Worm (Caenorhabditis elegans) whole organism, L1 larva: Measurements from ENCODE around the gene nhr-112.

Experiments
- Y116A8C.19 ChIP-seq: sonication (generic microtip); optimal IDR thresholded peaks from 2 replicates; lab custom pipeline; 2016; ENCODE audit warnings: missing compliant biosample characterization, missing genetic modification characterization, borderline replicate concordance
- aha-1 ChIP-seq: fragments of 150-350 bp; optimal IDR thresholded peaks from 2 replicates; lab custom pipeline; 2014; ENCODE audit warnings: missing biosample characterization, missing genetic modification characterization
- alr-1 ChIP-seq: fragments of 200-800 bp; sonication (Bioruptor generic); optimal IDR thresholded peaks from 2 replicates; lab custom pipeline; 2018; ENCODE audit warnings: borderline replicate concordance, mild to moderate bottlenecking, missing genetic modification characterization, missing compliant biosample characterization
- aly-2 ChIP-seq: fragments of 150-350 bp; optimal IDR thresholded peaks from 2 replicates; lab custom pipeline; 2014; ENCODE audit warnings: missing biosample characterization, missing genetic modification characterization
- ceh-63 ChIP-seq: fragments of 200-800 bp; sonication (Bioruptor generic); optimal IDR thresholded peaks from 2 replicates; lab custom pipeline; 2018; ENCODE audit warnings: mild to moderate bottlenecking, missing genetic modification characterization, missing compliant biosample characterization
- ceh-8 ChIP-seq: fragments of 200-800 bp; sonication (Bioruptor generic); optimal IDR thresholded peaks from 2 replicates; lab custom pipeline; 2018; ENCODE audit warnings: mild to moderate bottlenecking, missing genetic modification characterization, moderate library complexity, missing compliant biosample characterization
- ceh-82 ChIP-seq, 3 experiments: fragments of 150-350 bp in 1 of 3; sonication (generic microtip) in 2 of 3; optimal IDR thresholded peaks; 2 replicates each; lab custom pipeline; 2014 to 2017; ENCODE audit warnings: missing biosample characterization in 3 of 3, missing genetic modification characterization in 3 of 3
- ceh-88 ChIP-seq: fragments of 200-800 bp; sonication (Bioruptor generic); IDR thresholded peaks from 2 replicates; pipeline ENCODE4 v1.3.6; 2022; ENCODE audit warnings: missing genetic modification characterization, missing compliant biosample characterization
- ceh-90 ChIP-seq: sonication (generic microtip); optimal IDR thresholded peaks from 2 replicates; lab custom pipeline; 2016; ENCODE audit warnings: missing genetic modification characterization, missing compliant biosample characterization
- dsc-1 ChIP-seq: sonication (generic microtip); optimal IDR thresholded peaks from 2 replicates; lab custom pipeline; 2016; ENCODE audit warnings: mild to moderate bottlenecking, missing genetic modification characterization, missing compliant biosample characterization
- efl-1 ChIP-seq, 4 experiments: fragments of 150-350 bp; optimal IDR thresholded peaks in 3 of 4; peaks in 1 of 4; 1 replicate in 1 of 4; 2 replicates in 3 of 4; lab custom pipeline; 2014; ENCODE audit warnings: missing biosample characterization in 2 of 4, missing genetic modification characterization in 2 of 4, missing genetic modification reagents in 2 of 4
- efl-3 ChIP-seq: fragments of 200-800 bp; sonication (Bioruptor generic); optimal IDR thresholded peaks from 2 replicates; lab custom pipeline; 2018; ENCODE audit warnings: mild to moderate bottlenecking, missing genetic modification characterization, missing compliant biosample characterization
- egl-13 ChIP-seq: sonication (generic microtip); optimal IDR thresholded peaks from 2 replicates; lab custom pipeline; 2016; ENCODE audit warnings: missing genotype, missing genetic modification reagents, missing genetic modification characterization, missing compliant biosample characterization
- elt-3 ChIP-seq, 6 experiments: fragments of 150-350 bp in 1 of 6; sonication (generic microtip); optimal IDR thresholded peaks; 2 replicates each; lab custom pipeline; 2017 to 2018; ENCODE audit warnings: missing biosample characterization in 6 of 6, missing genetic modification characterization in 6 of 6, inconsistent platforms in 1 of 6
- ets-5 ChIP-seq: fragments of 200-800 bp; sonication (Bioruptor generic); IDR thresholded peaks from 2 replicates; pipeline ENCODE4 v1.3.6; 2022; ENCODE audit warnings: missing genetic modification characterization, missing compliant biosample characterization
- fkh-10 ChIP-seq: sonication (generic microtip); optimal IDR thresholded peaks from 2 replicates; lab custom pipeline; 2017; ENCODE audit warnings: missing biosample characterization, missing genetic modification reagents, missing genetic modification characterization
- fkh-8 ChIP-seq: sonication (generic microtip); optimal IDR thresholded peaks from 2 replicates; lab custom pipeline; 2016; ENCODE audit warnings: mild to moderate bottlenecking, missing genetic modification characterization, missing compliant biosample characterization
- grh-1 ChIP-seq: fragments of 200-800 bp; sonication (Bioruptor generic); IDR thresholded peaks from 2 replicates; pipeline ENCODE4 v1.3.6; 2022; ENCODE audit warnings: missing genetic modification reagents, missing genetic modification characterization, missing compliant biosample characterization
- hlh-17 ChIP-seq: fragments of 200-800 bp; sonication (Bioruptor generic); optimal IDR thresholded peaks from 2 replicates; lab custom pipeline; 2018; ENCODE audit warnings: missing genetic modification characterization, mild to moderate bottlenecking, missing compliant biosample characterization, moderate library complexity, borderline replicate concordance
- hlh-4 ChIP-seq: sonication (generic microtip); optimal IDR thresholded peaks from 2 replicates; lab custom pipeline; 2016; ENCODE audit warnings: mild to moderate bottlenecking, missing genetic modification characterization, missing compliant biosample characterization
- hpl-2 ChIP-seq: fragments of 150-350 bp; optimal IDR thresholded peaks from 2 replicates; lab custom pipeline; 2014; ENCODE audit warnings: missing biosample characterization, missing genetic modification reagents, missing genetic modification characterization
- isw-1 ChIP-seq: fragments of 200-800 bp; sonication (Bioruptor generic); IDR thresholded peaks from 2 replicates; pipeline ENCODE4 v1.3.6; 2022; ENCODE audit warnings: missing genetic modification characterization, missing compliant biosample characterization
- jun-1 ChIP-seq: fragments of 150-350 bp; optimal IDR thresholded peaks from 2 replicates; lab custom pipeline; 2014; ENCODE audit warnings: missing biosample characterization, missing genetic modification reagents, missing genetic modification characterization
- lin-13 ChIP-seq: fragments of 150-350 bp; optimal IDR thresholded peaks from 2 replicates; lab custom pipeline; 2014; ENCODE audit warnings: missing biosample characterization, missing genetic modification reagents, missing genetic modification characterization
- lin-35 ChIP-seq, 2 experiments: fragments of 150-350 bp; optimal IDR thresholded peaks; 2 replicates each; lab custom pipeline; 2014; ENCODE audit warnings: missing biosample characterization in 2 of 2, missing genetic modification characterization in 2 of 2, missing genetic modification reagents in 2 of 2
- lir-3 ChIP-seq: sonication (generic microtip); optimal IDR thresholded peaks from 2 replicates; lab custom pipeline; 2016; ENCODE audit warnings: mild to moderate bottlenecking, missing genetic modification characterization, moderate library complexity, missing compliant biosample characterization; ENCODE audit not compliant: poor library complexity
- nhr-11 ChIP-seq: fragments of 150-350 bp; optimal IDR thresholded peaks from 2 replicates; lab custom pipeline; 2014; ENCODE audit warnings: missing biosample characterization, missing genetic modification characterization
- nhr-20 ChIP-seq: sonication (generic microtip); optimal IDR thresholded peaks from 2 replicates; lab custom pipeline; 2016; ENCODE audit warnings: mild to moderate bottlenecking, missing genetic modification characterization, missing compliant biosample characterization
- nhr-28 ChIP-seq: fragments of 150-350 bp; optimal IDR thresholded peaks from 2 replicates; lab custom pipeline; 2014; ENCODE audit warnings: missing biosample characterization, missing genetic modification characterization
- nhr-90 ChIP-seq: sonication (generic microtip); optimal IDR thresholded peaks from 2 replicates; lab custom pipeline; 2016; ENCODE audit warnings: mild to moderate bottlenecking, missing genetic modification characterization, missing compliant biosample characterization; ENCODE audit not compliant: poor library complexity
- snu-23 ChIP-seq: sonication (generic microtip); optimal IDR thresholded peaks from 2 replicates; lab custom pipeline; 2016; ENCODE audit warnings: missing genetic modification characterization, missing compliant biosample characterization
- sptf-1 ChIP-seq: fragments of 150-350 bp; optimal IDR thresholded peaks from 2 replicates; lab custom pipeline; 2014; ENCODE audit warnings: missing biosample characterization, missing genetic modification characterization
- sup-37 ChIP-seq: fragments of 200-800 bp; sonication (Bioruptor generic); optimal IDR thresholded peaks from 2 replicates; lab custom pipeline; 2018; ENCODE audit warnings: mild to moderate bottlenecking, missing genetic modification characterization, missing compliant biosample characterization
- tlp-1 ChIP-seq: fragments of 150-350 bp; optimal IDR thresholded peaks from 2 replicates; lab custom pipeline; 2014; ENCODE audit warnings: missing biosample characterization, missing genetic modification characterization
- unc-62 ChIP-seq: fragments of 150-350 bp; optimal IDR thresholded peaks from 2 replicates; lab custom pipeline; 2014; ENCODE audit warnings: missing biosample characterization, missing genetic modification reagents, missing genetic modification characterization
- vab-15 ChIP-seq: sonication (generic microtip); optimal IDR thresholded peaks from 2 replicates; lab custom pipeline; 2017; ENCODE audit warnings: missing genotype, mild to moderate bottlenecking, missing genetic modification characterization, missing compliant biosample characterization
- zag-1 ChIP-seq: fragments of 150-350 bp; optimal IDR thresholded peaks from 2 replicates; lab custom pipeline; 2014; ENCODE audit warnings: missing biosample characterization, missing genetic modification characterization
- zip-4 ChIP-seq: fragments of 200-800 bp; sonication (Bioruptor generic); optimal IDR thresholded peaks from 2 replicates; lab custom pipeline; 2018; ENCODE audit warnings: mild to moderate bottlenecking, missing genetic modification characterization, moderate library complexity, missing compliant biosample characterization

Gene nhr-112

DNA sequence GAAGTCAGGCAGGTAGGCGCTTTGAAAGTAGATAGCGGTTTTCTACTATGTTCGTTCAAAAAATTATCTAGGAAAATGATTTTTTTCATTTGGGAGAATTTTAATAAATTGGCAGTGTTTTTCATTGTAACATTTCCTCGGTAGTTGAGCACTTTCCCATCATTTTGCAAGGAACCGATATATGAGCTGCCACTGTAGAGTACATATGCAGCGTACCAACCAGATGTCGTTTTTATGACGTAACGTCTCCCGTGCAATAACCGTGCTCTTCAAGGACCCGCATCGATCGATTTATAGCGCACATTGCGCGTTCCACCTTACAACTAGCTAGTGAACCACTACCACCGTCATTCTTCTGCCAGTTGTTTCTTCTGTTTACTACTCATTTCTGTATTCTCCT lies 18.5 kb upstream of the nhr-112 start, which contains the start of gene T25E12.6:
Gene T25E12.6 (plus strand): TSS at position 301 of the 400 bp plus-strand sequence.
- TF ChIP-seq zag-1 (tag; lab: Kevin White, UChicago) (no peak), lin-13 (GFP tag; lab: Kevin White, UChicago) (no peak), Y116A8C.19 (no peak), fkh-10 (GFP tag; lab: Kevin White, UChicago) (no peak), nhr-11 (no peak), nhr-90 (tag; lab: Kevin White, UChicago) (no peak), elt-3 (tag; optimal IDR thresholded peaks at IDR 0.05; lab: Kevin White, UChicago) (no peak), ceh-8 (GFP tag; lab: Kevin White, UChicago) (no peak), efl-3 (no peak), jun-1 (tag; lab: Kevin White, UChicago) (no peak), unc-62 (GFP tag; lab: Kevin White, UChicago) (no peak), efl-1 (optimal IDR thresholded peaks at IDR 0.05; lab: Kevin White, UChicago) (no peak), efl-1 (GFP tag; optimal IDR thresholded peaks at IDR 0.05 in 1 of 2; lab: Kevin White, UChicago) (no peak), dsc-1 (tag; lab: Kevin White, UChicago) (no peak)

DNA sequence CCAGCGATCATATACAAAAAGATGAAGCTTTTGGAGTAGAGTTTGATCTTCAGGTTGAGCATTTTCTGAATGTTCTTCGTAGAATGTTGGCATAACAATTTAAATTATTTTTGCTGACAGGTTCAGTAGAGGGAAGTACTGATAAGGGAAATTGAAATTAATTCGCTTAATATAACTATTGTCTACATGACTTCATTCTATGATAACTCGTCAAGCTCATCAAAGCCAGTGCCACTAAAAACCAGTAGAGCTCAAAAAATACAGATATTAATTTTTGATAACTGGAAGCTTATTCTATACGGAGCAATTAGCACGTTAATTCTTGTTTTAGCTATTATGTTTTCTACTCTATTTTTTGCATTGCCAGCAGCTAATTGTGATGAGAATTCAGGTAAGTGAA lies 15.5 kb upstream of the nhr-112 start, which contains the start of the genes clec-29 and clec-39:
Gene clec-29 (minus strand): TSS at position 101 of the 400 bp plus-strand sequence.
Gene clec-39 (plus strand): TSS at position 169 of the 400 bp plus-strand sequence.
- no peak for TF ChIP-seq ets-5
- TF ChIP-seq vab-15: no peak
- TF ChIP-seq isw-1 (GFP tag; lab: Robert Waterston, UW): no peak
- no peak for TF ChIP-seq lir-3 (tag; lab: Kevin White, UChicago)
- no peak for TF ChIP-seq grh-1 (GFP tag; lab: Robert Waterston, UW)
- no peak for TF ChIP-seq sptf-1 (tag; lab: Kevin White, UChicago)
- no peak for TF ChIP-seq nhr-20 (tag; lab: Kevin White, UChicago)
- TF ChIP-seq aha-1 (tag; lab: Kevin White, UChicago): no peak
- TF ChIP-seq ceh-90: no peak
- no peak for TF ChIP-seq hpl-2 (GFP tag; lab: Kevin White, UChicago)
- no peak for TF ChIP-seq nhr-28
- TF ChIP-seq zip-4: no peak
- TF ChIP-seq hlh-17 (GFP tag; lab: Kevin White, UChicago): no peak
- TF ChIP-seq jun-1 (tag; lab: Kevin White, UChicago): no peak
- no peak for TF ChIP-seq egl-13 (tag; lab: Kevin White, UChicago)
- no peak for TF ChIP-seq lin-35 (GFP tag; optimal IDR thresholded peaks at IDR 0.05; lab: Kevin White, UChicago)
- no peak for TF ChIP-seq sup-37 (GFP tag; lab: Kevin White, UChicago)

DNA sequence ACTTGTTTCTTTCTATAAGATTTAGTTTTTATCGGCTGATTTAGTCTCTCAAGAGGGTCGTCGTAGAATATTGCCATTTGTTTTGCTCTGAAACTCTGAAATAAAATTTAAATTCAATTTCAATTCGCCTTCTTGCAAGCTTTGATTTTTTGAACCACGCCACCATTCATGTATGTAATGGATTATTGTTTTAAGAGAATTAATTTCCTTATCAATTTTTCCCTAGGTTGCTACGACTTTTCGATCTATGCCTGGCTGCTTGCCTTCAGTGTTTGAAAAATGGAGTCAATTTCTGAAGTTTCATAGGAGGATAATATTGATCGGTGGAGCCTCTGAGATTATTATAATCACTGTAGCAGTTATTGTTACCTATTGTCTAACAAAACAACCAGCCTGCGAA lies 11.9 kb upstream of the nhr-112 start, which contains the start of the genes clec-38 and clec-34:
Gene clec-38 (minus strand): TSS at position 101 of the 400 bp plus-strand sequence.
Gene clec-34 (plus strand): TSS at position 248 of the 400 bp plus-strand sequence.
- TF ChIP-seq ceh-82 (tag; optimal IDR thresholded peaks at IDR 0.05; lab: Kevin White, UChicago): no peak
- TF ChIP-seq aly-2 (tag; lab: Kevin White, UChicago): no peak
- TF ChIP-seq ceh-63: no peak
- no peak for TF ChIP-seq nhr-20 (tag; lab: Kevin White, UChicago)
- TF ChIP-seq alr-1 (tag; lab: Kevin White, UChicago): no peak
- TF ChIP-seq hlh-4 (tag; lab: Kevin White, UChicago): no peak
- no peak for TF ChIP-seq tlp-1 (tag; lab: Kevin White, UChicago)

DNA sequence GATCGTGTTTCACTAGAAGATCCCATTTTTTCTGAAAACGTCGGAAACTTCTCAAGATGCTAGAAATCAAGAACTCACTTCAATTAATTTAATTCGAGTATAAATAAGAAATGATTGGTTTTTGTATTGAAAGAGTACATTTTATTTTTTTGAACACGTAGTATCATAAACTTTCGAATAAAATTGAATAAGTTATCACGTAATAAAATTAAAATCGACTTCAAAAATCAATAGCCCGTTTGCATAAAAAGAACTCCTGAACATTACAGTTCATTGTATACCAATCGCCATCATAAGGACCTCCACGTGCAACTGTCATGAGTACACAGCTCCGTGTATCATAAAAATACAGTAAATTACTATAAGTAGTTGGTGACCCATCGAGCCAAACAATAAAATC lies 10.0 kb upstream of the nhr-112 start, which contains the start of gene T25E12.16:
Gene T25E12.16 (minus strand): TSS at position 101 of the 400 bp plus-strand sequence.
- no peak for TF ChIP-seq fkh-8 (tag; lab: Kevin White, UChicago)
- TF ChIP-seq ceh-8 (GFP tag; lab: Kevin White, UChicago): no peak
- TF ChIP-seq snu-23: no peak
- no peak for TF ChIP-seq ceh-88 (GFP tag; lab: Robert Waterston, UW)
- TF ChIP-seq egl-13 (tag; lab: Kevin White, UChicago): no peak
